Fruit fly (Drosophila melanogaster) whole organism, prepupa: ENCODE measurements around the gene CG14960.

ENCODE experiments used
- CG11294 ChIP-seq: fragments of 200-800 bp; sonication (Bioruptor generic); IDR thresholded peaks from 2 replicates; pipeline ENCODE4 v1.3.6; 2022; ENCODE audit warnings: missing biosample characterization, missing genetic modification characterization
- CG16779 ChIP-seq: fragments of 200-800 bp; sonication (Bioruptor generic); optimal IDR thresholded peaks from 3 replicates; lab custom pipeline; 2017; ENCODE audit warnings: missing biosample characterization, mild to moderate bottlenecking, missing genetic modification characterization
- CG6854 ChIP-seq: fragments of 200-800 bp; sonication (Bioruptor generic); optimal IDR thresholded peaks from 2 replicates; lab custom pipeline; 2017; ENCODE audit warnings: missing biosample characterization, mild to moderate bottlenecking, missing genetic modification characterization
- Eip75B ChIP-seq: fragments of 200-800 bp; sonication (Bioruptor generic); optimal IDR thresholded peaks from 3 replicates; lab custom pipeline; 2016; ENCODE audit warnings: missing biosample characterization, missing genetic modification characterization
- cyc ChIP-seq: fragments of 200-800 bp; sonication (Bioruptor generic); optimal IDR thresholded peaks from 3 replicates; lab custom pipeline; 2016; ENCODE audit warnings: missing biosample characterization, missing genetic modification characterization
- dsx ChIP-seq: fragments of 200-800 bp; optimal IDR thresholded peaks from 3 replicates; lab custom pipeline; 2019; ENCODE audit warnings: missing biosample characterization, mild to moderate bottlenecking, missing genetic modification characterization, moderate library complexity; ENCODE audit not compliant: poor library complexity, severe bottlenecking
- fkh ChIP-seq: fragments of 200-800 bp; sonication (Bioruptor generic); optimal IDR thresholded peaks from 3 replicates; lab custom pipeline; 2017; ENCODE audit warnings: missing biosample characterization, mild to moderate bottlenecking, missing genetic modification characterization, moderate library complexity

DNA sequence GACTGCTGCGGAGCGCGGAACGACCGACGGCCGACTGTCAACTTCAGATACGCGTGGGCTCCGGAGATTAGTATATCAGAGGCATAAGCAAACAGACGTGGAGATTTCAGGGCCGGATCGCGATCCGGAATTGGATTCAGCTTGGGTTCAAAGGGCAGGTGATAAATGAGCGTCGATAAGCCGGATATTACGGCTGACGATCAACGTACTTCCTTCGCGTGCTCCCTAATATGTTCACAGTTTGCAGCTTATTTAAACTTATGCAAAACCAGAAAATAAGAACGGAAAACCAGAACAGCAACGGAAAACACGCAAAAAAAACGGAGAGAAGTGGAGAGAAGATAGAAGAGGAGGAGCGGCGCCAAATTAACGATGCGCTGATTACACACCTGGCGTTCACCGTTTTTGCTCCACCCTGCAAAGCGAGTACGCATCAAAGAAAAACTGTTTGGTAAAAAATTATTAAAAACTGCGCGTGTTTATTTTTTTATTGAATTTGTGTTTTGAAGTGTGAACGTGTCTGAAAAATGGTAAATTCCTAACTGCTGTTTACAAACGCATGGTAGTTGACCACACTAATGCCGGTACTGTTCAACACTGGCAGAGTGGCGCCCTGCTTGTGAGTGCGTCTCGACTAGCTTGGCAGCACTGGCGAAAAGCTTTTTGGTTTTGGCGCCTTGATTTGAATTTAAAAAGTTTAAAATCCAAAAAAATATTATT lies 31.6 kb upstream of the CG14960 start, which contains the start of gene CG17746:
- TF ChIP-seq Eip75B (GFP tag; lab: Kevin White, UChicago): no peak
- TF ChIP-seq cyc (GFP tag; lab: Kevin White, UChicago): peak; percentile 10
- TF ChIP-seq CG11294 (GFP tag; lab: Robert Waterston, UW): no peak
- peak; percentile 13 for TF ChIP-seq CG6854 (GFP tag; lab: Kevin White, UChicago)
- no peak for TF ChIP-seq dsx (GFP tag; lab: Kevin White, UChicago)
- TF ChIP-seq CG16779 (tag; lab: Kevin White, UChicago): no peak
- peak; percentile 43 for TF ChIP-seq fkh (GFP tag; lab: Kevin White, UChicago)
